Fruit fly (Drosophila melanogaster): ENCODE measurements around the gene CG43055.

The CG43055 gene

DNA sequence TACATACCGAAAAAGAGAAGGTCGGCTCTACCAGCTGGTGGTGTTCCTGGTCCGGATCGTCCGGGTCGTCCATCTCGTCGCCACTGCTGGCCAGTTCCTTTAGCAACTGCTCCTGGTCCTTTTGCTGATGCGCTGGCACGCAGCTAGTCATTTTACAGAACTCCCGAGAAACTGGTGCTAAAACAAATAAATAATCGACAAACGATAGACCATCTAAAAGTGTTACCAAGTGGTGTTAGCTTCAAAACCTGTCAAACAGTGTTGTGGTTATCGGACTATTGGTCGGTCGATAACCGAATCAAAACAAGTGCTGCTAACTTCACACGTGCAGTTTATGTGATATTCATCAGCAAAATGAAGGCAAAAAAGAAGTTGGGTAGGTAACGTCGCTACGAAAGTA, 33.5 kb downstream of the CG43055 start, which contains the start of the genes morgue and Elp3:
TSS of gene morgue (minus strand) at position 224 of the 400 bp plus-strand sequence.
TSS of gene Elp3 (plus strand) at position 276 of the 400 bp plus-strand sequence.
- TF ChIP-seq Myc (optimal IDR thresholded peaks at IDR 0.05) (peak; percentile 34), CrebA (GFP tag; optimal IDR thresholded peaks at IDR 0.05; ENCODE audit: borderline replicate concordance) (no peak), woc (GFP tag; optimal IDR thresholded peaks at IDR 0.05) (no peak), Mio (GFP tag; optimal IDR thresholded peaks at IDR 0.05) (no peak)

- TF ChIP-seq rgr (GFP tag; optimal IDR thresholded peaks at IDR 0.05) (peak; percentile 96), psq (GFP tag; optimal IDR thresholded peaks at IDR 0.05) (peak; percentile 95), HLH106 (tag; optimal IDR thresholded peaks at IDR 0.05) (peak; percentile 97), Dif (GFP tag; optimal IDR thresholded peaks at IDR 0.05; ENCODE audit: partially characterized antibody) (no peak), Dfd (GFP tag; optimal IDR thresholded peaks at IDR 0.05) (no peak), fru (GFP tag; optimal IDR thresholded peaks at IDR 0.05) (peak; percentile 92), dl (GFP tag; optimal IDR thresholded peaks at IDR 0.05; ENCODE audit: insufficient read depth in 1 of 2, partially characterized antibody in 2 of 2) (no peak), woc (GFP tag; optimal IDR thresholded peaks at IDR 0.05) (peak; percentile 87), h (GFP tag; optimal IDR thresholded peaks at IDR 0.05) (peak; percentile 96), foxo (GFP tag; optimal IDR thresholded peaks at IDR 0.05) (peak; percentile 56 to 96), Sp1 (GFP tag; optimal IDR thresholded peaks at IDR 0.05) (peak; percentile 94), GATAd (GFP tag; optimal IDR thresholded peaks at IDR 0.05) (peak; percentile 77), ey (GFP tag; optimal IDR thresholded peaks at IDR 0.05) (peak; percentile 87), Hnf4 (GFP tag; optimal IDR thresholded peaks at IDR 0.05) (no peak), br (GFP tag; optimal IDR thresholded peaks at IDR 0.05) (peak; percentile 87), Mio (GFP tag; optimal IDR thresholded peaks at IDR 0.05) (no peak), Rel (GFP tag; optimal IDR thresholded peaks at IDR 0.05) (peak; percentile 39), Rel (tag; optimal IDR thresholded peaks at IDR 0.05) (peak; percentile 60), dsf (GFP tag; optimal IDR thresholded peaks at IDR 0.05; ENCODE audit: borderline replicate concordance) (peak; percentile 89), dmrt93B (GFP tag; optimal IDR thresholded peaks at IDR 0.05) (peak; percentile 97), CG32264 (GFP tag; optimal IDR thresholded peaks at IDR 0.05) (peak; percentile 79), sage (GFP tag; optimal IDR thresholded peaks at IDR 0.05) (peak; percentile 95), sv (GFP tag; optimal IDR thresholded peaks at IDR 0.05) (peak; percentile 97), CG9705 (GFP tag; optimal IDR thresholded peaks at IDR 0.05) (peak; percentile 87), Myc (optimal IDR thresholded peaks at IDR 0.05) (peak; percentile 77), Hr83 (GFP tag; optimal IDR thresholded peaks at IDR 0.05; ENCODE audit: poor library complexity, severe bottlenecking) (peak; percentile 50), brk (GFP tag; optimal IDR thresholded peaks at IDR 0.05) (no peak), OdsH (GFP tag; optimal IDR thresholded peaks at IDR 0.05) (peak; percentile 97)
Observed at dm6 chr2L:4448582-4449016, 37.6 kb downstream of the CG43055 start, which contains the start of gene MFS18. MFS18 (minus strand) TSS chr2L:4448635.

- TF ChIP-seq CrebA (GFP tag; optimal IDR thresholded peaks at IDR 0.05; ENCODE audit: borderline replicate concordance) (no peak), HLH106 (tag; optimal IDR thresholded peaks at IDR 0.05) (no peak), dsf (GFP tag; optimal IDR thresholded peaks at IDR 0.05; ENCODE audit: borderline replicate concordance) (no peak), ey (GFP tag; optimal IDR thresholded peaks at IDR 0.05) (no peak), fru (GFP tag; optimal IDR thresholded peaks at IDR 0.05) (no peak)
Observed at dm6 chr2L:4452798-4453197, 41.8 kb downstream of the CG43055 start, which contains the start of gene CG15439. CG15439 (minus strand) TSS chr2L:4453038.

- TF ChIP-seq Myc (optimal IDR thresholded peaks at IDR 0.05) = peak; percentile 49
- no peak for TF ChIP-seq br (GFP tag; optimal IDR thresholded peaks at IDR 0.05)
- peak; percentile 15 for TF ChIP-seq rgr (GFP tag; optimal IDR thresholded peaks at IDR 0.05)
Observed at dm6 chr2L:4454009-4454689, 43.2 kb downstream of the CG43055 start, which contains the start of the genes Secp43 and ND-B8. Secp43 (minus strand) TSS chr2L:4454453. ND-B8 (plus strand) TSS chr2L:4454626.

- TF ChIP-seq Rel (GFP tag; optimal IDR thresholded peaks at IDR 0.05) (no peak), Rel (tag; optimal IDR thresholded peaks at IDR 0.05) (peak; percentile 26), usp (GFP tag; optimal IDR thresholded peaks at IDR 0.05) (no peak), Jra (GFP tag; optimal IDR thresholded peaks at IDR 0.05) (no peak), Mio (GFP tag; optimal IDR thresholded peaks at IDR 0.05) (no peak), fru (GFP tag; optimal IDR thresholded peaks at IDR 0.05) (no peak), CG9705 (GFP tag; optimal IDR thresholded peaks at IDR 0.05) (no peak), Myc (optimal IDR thresholded peaks at IDR 0.05) (no peak), dl (GFP tag; optimal IDR thresholded peaks at IDR 0.05; ENCODE audit: insufficient read depth in 1 of 2, partially characterized antibody in 2 of 2) (no peak), Dfd (GFP tag; optimal IDR thresholded peaks at IDR 0.05) (no peak), woc (GFP tag; optimal IDR thresholded peaks at IDR 0.05) (peak; percentile 56), tai (GFP tag; optimal IDR thresholded peaks at IDR 0.05) (no peak), OdsH (GFP tag; optimal IDR thresholded peaks at IDR 0.05) (no peak), Dif (GFP tag; optimal IDR thresholded peaks at IDR 0.05; ENCODE audit: partially characterized antibody) (no peak), sv (GFP tag; optimal IDR thresholded peaks at IDR 0.05) (no peak), h (GFP tag; optimal IDR thresholded peaks at IDR 0.05) (no peak), Vsx2 (GFP tag; optimal IDR thresholded peaks at IDR 0.05; ENCODE audit: partially characterized antibody) (no peak), Sp1 (GFP tag; optimal IDR thresholded peaks at IDR 0.05) (peak; percentile 25)
Observed at dm6 chr2L:4456539-4456994, 45.6 kb downstream of the CG43055 start, which contains the start of gene Gs1l. Gs1l (minus strand) TSS chr2L:4456807.
